Worm (Caenorhabditis elegans) whole organism, L4 larva: Measurements from ENCODE around the gene F09G8.10.

Source experiments
- F10B5.3 ChIP-seq: sonication (generic microtip); optimal IDR thresholded peaks from 2 replicates; lab custom pipeline; 2016; ENCODE audit warnings: mild to moderate bottlenecking, missing genetic modification characterization, missing compliant biosample characterization
- F37D6.2 ChIP-seq: sonication (generic microtip); optimal IDR thresholded peaks from 2 replicates; lab custom pipeline; 2016; ENCODE audit warnings: mild to moderate bottlenecking, missing genetic modification characterization, missing compliant biosample characterization
- R02D3.7 ChIP-seq: fragments of 150-350 bp; sonication (generic microtip); optimal IDR thresholded peaks from 3 replicates; lab custom pipeline; 2014; ENCODE audit warnings: missing biosample characterization, missing genetic modification characterization
- T20F7.1 ChIP-seq: fragments of 200-800 bp; sonication (Bioruptor generic); optimal IDR thresholded peaks from 2 replicates; lab custom pipeline; 2018; ENCODE audit warnings: mild to moderate bottlenecking, missing genetic modification characterization, missing compliant biosample characterization
- Y105C5A.15 ChIP-seq: fragments of 200-800 bp; sonication (Bioruptor generic); IDR thresholded peaks from 2 replicates; pipeline ENCODE4 v1.3.6; 2022; ENCODE audit warnings: missing genetic modification characterization, missing compliant biosample characterization
- ZK337.2 ChIP-seq: fragments of 200-800 bp; sonication (Bioruptor generic); IDR thresholded peaks from 2 replicates; pipeline ENCODE4 v1.3.6; 2022; ENCODE audit warnings: missing genetic modification reagents, missing genetic modification characterization, missing compliant biosample characterization
- aha-1 ChIP-seq: fragments of 150-350 bp; peaks from one replicate; lab custom pipeline; 2014; ENCODE audit warnings: missing biosample characterization, missing genetic modification characterization
- aly-2 ChIP-seq: sonication (generic microtip); optimal IDR thresholded peaks from 2 replicates; lab custom pipeline; 2018; ENCODE audit warnings: missing biosample characterization, missing genetic modification characterization
- ama-1 ChIP-seq: fragments of 150-350 bp; optimal IDR thresholded peaks from 2 replicates; lab custom pipeline; 2014; ENCODE audit warnings: inconsistent platforms, mixed read lengths
- attf-4 ChIP-seq: sonication (generic microtip); optimal IDR thresholded peaks from 3 replicates; lab custom pipeline; 2017; ENCODE audit warnings: missing biosample characterization, missing genetic modification characterization
- ceh-20 ChIP-seq: fragments of 200-800 bp; sonication (Bioruptor generic); IDR thresholded peaks from 2 replicates; pipeline ENCODE4 v1.3.6; 2022; ENCODE audit warnings: missing genetic modification reagents, missing genetic modification characterization, missing compliant biosample characterization
- ceh-28 ChIP-seq: fragments of 150-350 bp; optimal IDR thresholded peaks from 2 replicates; lab custom pipeline; 2014; ENCODE audit warnings: missing biosample characterization, missing genetic modification reagents, missing genetic modification characterization
- ceh-32 ChIP-seq: sonication (generic microtip); optimal IDR thresholded peaks from 2 replicates; lab custom pipeline; 2016; ENCODE audit warnings: mild to moderate bottlenecking, missing genetic modification characterization, missing compliant biosample characterization; ENCODE audit not compliant: poor library complexity
- cey-2 ChIP-seq: sonication (generic microtip); optimal IDR thresholded peaks from 3 replicates; lab custom pipeline; 2017; ENCODE audit warnings: missing genetic modification characterization, mild to moderate bottlenecking, missing compliant biosample characterization, antibody characterized with exemption, borderline replicate concordance; ENCODE audit not compliant: insufficient read depth
- daf-12 ChIP-seq: fragments of 150-350 bp; optimal IDR thresholded peaks from 2 replicates; lab custom pipeline; 2014; ENCODE audit warnings: missing biosample characterization, missing genetic modification reagents, missing genetic modification characterization
- daf-16 ChIP-seq, 3 experiments: sonication (generic microtip); optimal IDR thresholded peaks; 2 replicates each; lab custom pipeline; 2016 to 2017; ENCODE audit warnings: missing genetic modification characterization in 3 of 3, missing genetic modification reagents in 3 of 3, mild to moderate bottlenecking in 2 of 3, missing compliant biosample characterization in 2 of 3, missing biosample characterization in 1 of 3, moderate library complexity in 1 of 3
- daf-19 ChIP-seq: fragments of 200-800 bp; sonication (Bioruptor generic); conservative IDR thresholded peaks from 2 replicates; pipeline ENCODE4 v1.3.6; 2022; ENCODE audit warnings: missing genetic modification characterization, missing compliant biosample characterization
- dmd-6 ChIP-seq: fragments of 200-800 bp; sonication (Bioruptor generic); IDR thresholded peaks from 2 replicates; pipeline ENCODE4 v1.3.6; 2022; ENCODE audit warnings: missing genetic modification reagents, missing genetic modification characterization, missing compliant biosample characterization
- dmd-8 ChIP-seq: fragments of 200-800 bp; sonication (Bioruptor generic); IDR thresholded peaks from 2 replicates; pipeline ENCODE4 v1.3.6; 2022; ENCODE audit warnings: missing genetic modification characterization, missing compliant biosample characterization
- duxl-1 ChIP-seq: sonication (generic microtip); optimal IDR thresholded peaks from 2 replicates; lab custom pipeline; 2016; ENCODE audit warnings: mild to moderate bottlenecking, missing genetic modification characterization, moderate library complexity, missing compliant biosample characterization; ENCODE audit not compliant: poor library complexity
- egl-27 ChIP-seq: sonication (generic microtip); optimal IDR thresholded peaks from 3 replicates; lab custom pipeline; 2017; ENCODE audit warnings: missing biosample characterization, missing genetic modification reagents, missing genetic modification characterization
- egl-43 ChIP-seq: fragments of 200-800 bp; sonication (Bioruptor generic); IDR thresholded peaks from 2 replicates; pipeline ENCODE4 v1.3.6; 2022; ENCODE audit warnings: missing genetic modification reagents, missing genetic modification characterization, missing compliant biosample characterization
- fkh-10 ChIP-seq: fragments of 150-350 bp; optimal IDR thresholded peaks from 2 replicates; lab custom pipeline; 2014; ENCODE audit warnings: missing biosample characterization, missing genetic modification reagents, missing genetic modification characterization
- gei-8 ChIP-seq: fragments of 200-800 bp; sonication (Bioruptor generic); optimal IDR thresholded peaks from 2 replicates; lab custom pipeline; 2018; ENCODE audit warnings: mild to moderate bottlenecking, missing genetic modification characterization, missing compliant biosample characterization
- hif-1 ChIP-seq, 2 experiments: sonication (generic microtip); optimal IDR thresholded peaks; 2 replicates each; lab custom pipeline; 2016 to 2017; ENCODE audit warnings: missing compliant biosample characterization in 2 of 2, missing genetic modification characterization in 2 of 2, missing genetic modification reagents in 2 of 2, missing genotype in 2 of 2, mild to moderate bottlenecking in 1 of 2
- hlh-30 ChIP-seq: sonication (generic microtip); optimal IDR thresholded peaks from 2 replicates; lab custom pipeline; 2017; ENCODE audit warnings: antibody characterized with exemption, mild to moderate bottlenecking, missing genetic modification characterization, missing compliant biosample characterization; ENCODE audit not compliant: insufficient read depth
- jun-1 ChIP-seq: fragments of 150-350 bp; optimal IDR thresholded peaks from 2 replicates; lab custom pipeline; 2014; ENCODE audit warnings: missing biosample characterization, missing genetic modification reagents, missing genetic modification characterization
- lin-1 ChIP-seq: fragments of 200-800 bp; sonication (Bioruptor generic); IDR thresholded peaks from 2 replicates; pipeline ENCODE4 v1.3.6; 2022; ENCODE audit warnings: missing genetic modification reagents, missing genetic modification characterization, missing compliant biosample characterization
- lin-13 ChIP-seq: fragments of 150-350 bp; optimal IDR thresholded peaks from 2 replicates; lab custom pipeline; 2014; ENCODE audit warnings: missing biosample characterization, missing genetic modification reagents, missing genetic modification characterization
- lin-15B ChIP-seq: fragments of 150-350 bp; sonication (generic microtip); optimal IDR thresholded peaks from 3 replicates; lab custom pipeline; 2014; ENCODE audit warnings: missing biosample characterization, missing genetic modification characterization
- lin-29 ChIP-seq: fragments of 200-800 bp; sonication (Bioruptor generic); IDR thresholded peaks from 2 replicates; pipeline ENCODE4 v1.3.6; 2022; ENCODE audit warnings: missing genetic modification reagents, missing genetic modification characterization, missing compliant biosample characterization
- lin-38 ChIP-seq: fragments of 200-800 bp; sonication (Bioruptor generic); IDR thresholded peaks from 2 replicates; pipeline ENCODE4 v1.3.6; 2022; ENCODE audit warnings: missing genetic modification reagents, missing genetic modification characterization, missing compliant biosample characterization
- mdl-1 ChIP-seq, 2 experiments: fragments of 150-350 bp in 1 of 2; sonication (generic microtip) in 1 of 2; optimal IDR thresholded peaks; 2 replicates each; lab custom pipeline; 2014 to 2017; ENCODE audit warnings: missing biosample characterization in 2 of 2, missing genetic modification characterization in 2 of 2
- mdt-29 ChIP-seq: fragments of 200-800 bp; sonication (Bioruptor generic); IDR thresholded peaks from 2 replicates; pipeline ENCODE4 v1.3.6; 2022; ENCODE audit warnings: missing genetic modification reagents, missing genetic modification characterization, missing compliant biosample characterization
- mes-2 ChIP-seq: sonication (generic microtip); optimal IDR thresholded peaks from 2 replicates; lab custom pipeline; 2016; ENCODE audit warnings: missing genotype, mild to moderate bottlenecking, missing genetic modification characterization, missing compliant biosample characterization; ENCODE audit not compliant: poor library complexity, severe bottlenecking
- mxl-3 ChIP-seq: fragments of 200-800 bp; sonication (Bioruptor generic); optimal IDR thresholded peaks from 2 replicates; lab custom pipeline; 2018; ENCODE audit warnings: mild to moderate bottlenecking, missing genetic modification characterization, missing compliant biosample characterization
- nhr-10 ChIP-seq: fragments of 150-350 bp; optimal IDR thresholded peaks from 2 replicates; lab custom pipeline; 2014; ENCODE audit warnings: missing biosample characterization, missing genetic modification characterization
- nhr-11 ChIP-seq: fragments of 150-350 bp; optimal IDR thresholded peaks from 2 replicates; lab custom pipeline; 2014; ENCODE audit warnings: missing biosample characterization, missing genetic modification characterization
- nhr-237 ChIP-seq: sonication (generic microtip); optimal IDR thresholded peaks from 2 replicates; lab custom pipeline; 2017; ENCODE audit warnings: missing biosample characterization, missing genetic modification characterization
- nhr-42 ChIP-seq: fragments of 200-800 bp; sonication (Bioruptor generic); IDR thresholded peaks from 2 replicates; pipeline ENCODE4 v1.3.6; 2022; ENCODE audit warnings: missing genetic modification characterization, missing compliant biosample characterization
- nhr-77 ChIP-seq: fragments of 150-350 bp; optimal IDR thresholded peaks from 2 replicates; lab custom pipeline; 2014; ENCODE audit warnings: missing biosample characterization, missing genetic modification characterization
- pqm-1 ChIP-seq: sonication (generic microtip); optimal IDR thresholded peaks from 2 replicates; lab custom pipeline; 2017; ENCODE audit warnings: missing biosample characterization, missing genetic modification characterization
- skn-1 ChIP-seq: fragments of 150-350 bp; optimal IDR thresholded peaks from 2 replicates; lab custom pipeline; 2014; ENCODE audit warnings: missing biosample characterization, missing genetic modification characterization
- spr-1 ChIP-seq: sonication (generic microtip); optimal IDR thresholded peaks from 2 replicates; lab custom pipeline; 2016; ENCODE audit warnings: mild to moderate bottlenecking, missing genetic modification characterization, missing compliant biosample characterization
- tra-1 ChIP-seq: fragments of 200-800 bp; sonication (Bioruptor generic); IDR thresholded peaks from 2 replicates; pipeline ENCODE4 v1.3.6; 2022; ENCODE audit warnings: missing genetic modification reagents, missing genetic modification characterization, missing compliant biosample characterization
- unc-130 ChIP-seq: sonication (generic microtip); optimal IDR thresholded peaks from 2 replicates; lab custom pipeline; 2016; ENCODE audit warnings: missing genetic modification reagents, missing genetic modification characterization, missing compliant biosample characterization
- unc-39 ChIP-seq: sonication (generic microtip); optimal IDR thresholded peaks from 2 replicates; lab custom pipeline; 2017; ENCODE audit warnings: missing biosample characterization, missing genetic modification characterization
- vab-7 ChIP-seq: fragments of 200-800 bp; sonication (Bioruptor generic); IDR thresholded peaks from 2 replicates; pipeline ENCODE4 v1.3.6; 2022; ENCODE audit warnings: missing genetic modification reagents, missing genetic modification characterization, missing compliant biosample characterization
- zfp-2 ChIP-seq: sonication (generic microtip); optimal IDR thresholded peaks from 2 replicates; lab custom pipeline; 2016; ENCODE audit warnings: mild to moderate bottlenecking, missing genetic modification characterization, missing compliant biosample characterization
- zip-11 ChIP-seq: fragments of 200-800 bp; sonication (Bioruptor generic); IDR thresholded peaks from 2 replicates; pipeline ENCODE4 v1.3.6; 2022; ENCODE audit warnings: missing genetic modification characterization, missing compliant biosample characterization
- ztf-7 ChIP-seq: fragments of 150-350 bp; optimal IDR thresholded peaks from 2 replicates; lab custom pipeline; 2014; ENCODE audit warnings: missing biosample characterization, missing genetic modification characterization

The F09G8.10 gene

ce11 chrIII:8307356-8307755, 35.4 kb upstream of the F09G8.10 start, which contains the start of the genes F10E9.7 and F10E9.5 (continued):
- TF ChIP-seq ztf-7 (peak; percentile 70), jun-1 (tag; lab: Kevin White, UChicago) (no peak), ceh-20 (GFP tag; lab: Robert Waterston, UW) (0 out of 2 replicates have a peak, but pooled peaks have one; percentile 28), nhr-77 (tag; lab: Kevin White, UChicago) (peak; percentile 57), dmd-8 (GFP tag; lab: Robert Waterston, UW) (no peak), zfp-2 (tag; lab: Kevin White, UChicago) (peak; percentile 47), unc-39 (tag; lab: Kevin White, UChicago) (no peak), duxl-1 (tag; lab: Kevin White, UChicago) (peak; percentile 88), F10B5.3 (tag; lab: Kevin White, UChicago) (no peak), daf-19 (GFP tag; lab: Robert Waterston, UW) (0 out of 2 replicates have a peak, but pooled peaks have one; percentile 7), ceh-28 (tag; lab: Kevin White, UChicago) (no peak), fkh-10 (GFP tag; lab: Kevin White, UChicago) (peak; percentile 60), daf-16 (GFP tag; optimal IDR thresholded peaks at IDR 0.05; lab: Kevin White, UChicago) (peak in 1 of 2 experiments; percentile 27), daf-16 (tag; optimal IDR thresholded peaks at IDR 0.05; lab: Kevin White, UChicago) (peak; percentile 56), lin-38 (peak; percentile 79), daf-12 (no peak), tra-1 (GFP tag; lab: Robert Waterston, UW) (no peak; the same call in 1 of the 2 replicates), aha-1 (tag; lab: Kevin White, UChicago) (no peak), nhr-11 (no peak), aly-2 (no peak), lin-13 (peak; percentile 27), mes-2 (peak; percentile 100), lin-29 (GFP tag; lab: Robert Waterston, UW) (no peak), mdl-1 (tag; optimal IDR thresholded peaks at IDR 0.05; lab: Kevin White, UChicago) (no peak), egl-27 (tag; lab: Kevin White, UChicago) (no peak), mxl-3 (peak; percentile 39), lin-1 (GFP tag; lab: Robert Waterston, UW) (peak; percentile 71; the same call in 1 of the 2 replicates), F37D6.2 (tag; lab: Kevin White, UChicago) (peak; percentile 64), nhr-42 (GFP tag; lab: Robert Waterston, UW) (no peak), ceh-32 (tag; lab: Kevin White, UChicago) (no peak), R02D3.7 (no peak), vab-7 (0 out of 2 replicates have a peak, but pooled peaks have one; percentile 56), nhr-10 (tag; lab: Kevin White, UChicago) (no peak), skn-1 (tag; lab: Kevin White, UChicago) (no peak), T20F7.1 (GFP tag; lab: Kevin White, UChicago) (peak; percentile 99), attf-4 (tag; lab: Kevin White, UChicago) (no peak), dmd-6 (peak; percentile 83), Y105C5A.15 (GFP tag; lab: Robert Waterston, UW) (no peak), gei-8 (GFP tag; lab: Kevin White, UChicago) (no peak), nhr-237 (tag; lab: Kevin White, UChicago) (no peak), ZK337.2 (GFP tag; lab: Robert Waterston, UW) (peak; percentile 97), pqm-1 (peak; percentile 25), spr-1 (peak; percentile 32), mdt-29 (GFP tag; lab: Robert Waterston, UW) (0 out of 2 replicates have a peak, but pooled peaks have one; percentile 45), egl-43 (GFP tag; lab: Robert Waterston, UW) (no peak), lin-15B (tag; lab: Kevin White, UChicago) (peak; percentile 45), cey-2 (no peak), hif-1 (tag; optimal IDR thresholded peaks at IDR 0.05; lab: Kevin White, UChicago) (peak in 1 of 2 experiments; percentile 93), zip-11 (GFP tag; lab: Robert Waterston, UW) (no peak), unc-130 (GFP tag; lab: Kevin White, UChicago) (peak; percentile 96), ama-1 (lab: Kevin White, UChicago) (no peak), hlh-30 (peak; percentile 63)
